Worm (Caenorhabditis elegans) whole organism, young adult: Measurements from ENCODE around the gene F38B7.17.

Source experiments
- F57A8.1 ChIP-seq: fragments of 200-800 bp; sonication (Bioruptor generic); optimal IDR thresholded peaks from 2 replicates; lab custom pipeline; 2018; ENCODE audit warnings: mild to moderate bottlenecking, missing genetic modification characterization, moderate library complexity, missing compliant biosample characterization
- K11D2.4 ChIP-seq: fragments of 200-800 bp; sonication (Bioruptor generic); IDR thresholded peaks from 2 replicates; pipeline ENCODE4 v1.3.6; 2022; ENCODE audit warnings: missing genetic modification reagents, missing genetic modification characterization, missing compliant biosample characterization
- Y56A3A.18 ChIP-seq: fragments of 200-800 bp; sonication (Bioruptor generic); IDR thresholded peaks from 2 replicates; pipeline ENCODE4 v1.3.6; 2022; ENCODE audit warnings: missing genetic modification reagents, missing genetic modification characterization, missing compliant biosample characterization
- chd-7 ChIP-seq: sonication (generic microtip); optimal IDR thresholded peaks from 2 replicates; lab custom pipeline; 2016; ENCODE audit warnings: mild to moderate bottlenecking, missing genetic modification characterization, moderate library complexity, missing compliant biosample characterization
- lin-26 ChIP-seq: fragments of 200-800 bp; sonication (Bioruptor generic); IDR thresholded peaks from 2 replicates; pipeline ENCODE4 v1.3.6; 2022; ENCODE audit warnings: missing genetic modification reagents, missing genetic modification characterization, missing compliant biosample characterization
- nfya-2 ChIP-seq: fragments of 200-800 bp; sonication (Bioruptor generic); IDR thresholded peaks from 2 replicates; pipeline ENCODE4 v1.3.6; 2022; ENCODE audit warnings: missing genetic modification reagents, missing genetic modification characterization, missing compliant biosample characterization
- nhr-80 ChIP-seq: sonication (generic microtip); optimal IDR thresholded peaks from 2 replicates; lab custom pipeline; 2016; ENCODE audit warnings: missing genetic modification characterization, missing compliant biosample characterization
- rcor-1 ChIP-seq: fragments of 200-800 bp; sonication (Bioruptor generic); IDR thresholded peaks from 2 replicates; pipeline ENCODE4 v1.3.6; 2022; ENCODE audit warnings: missing genetic modification reagents, missing genetic modification characterization, missing compliant biosample characterization
- rpc-1 ChIP-seq, 2 experiments: fragments of 150-350 bp in 1 of 2; sonication (generic microtip) in 1 of 2; optimal IDR thresholded peaks; 2 replicates each; lab custom pipeline; 2014 to 2018; ENCODE audit warnings: missing biosample characterization in 1 of 2, missing genetic modification characterization in 1 of 2, missing genetic modification reagents in 1 of 2, missing genotype in 1 of 2
- tlf-1 ChIP-seq: fragments of 200-800 bp; sonication (Bioruptor generic); optimal IDR thresholded peaks from 2 replicates; lab custom pipeline; 2018; ENCODE audit warnings: mild to moderate bottlenecking, missing genetic modification characterization, missing compliant biosample characterization
- unc-130 ChIP-seq: sonication (generic microtip); optimal IDR thresholded peaks from 2 replicates; lab custom pipeline; 2016; ENCODE audit warnings: missing genetic modification reagents, missing genetic modification characterization, missing compliant biosample characterization
- ztf-18 ChIP-seq: sonication (generic microtip); optimal IDR thresholded peaks from 2 replicates; lab custom pipeline; 2016; ENCODE audit warnings: missing genotype, mild to moderate bottlenecking, missing genetic modification characterization, missing compliant biosample characterization

DNA sequence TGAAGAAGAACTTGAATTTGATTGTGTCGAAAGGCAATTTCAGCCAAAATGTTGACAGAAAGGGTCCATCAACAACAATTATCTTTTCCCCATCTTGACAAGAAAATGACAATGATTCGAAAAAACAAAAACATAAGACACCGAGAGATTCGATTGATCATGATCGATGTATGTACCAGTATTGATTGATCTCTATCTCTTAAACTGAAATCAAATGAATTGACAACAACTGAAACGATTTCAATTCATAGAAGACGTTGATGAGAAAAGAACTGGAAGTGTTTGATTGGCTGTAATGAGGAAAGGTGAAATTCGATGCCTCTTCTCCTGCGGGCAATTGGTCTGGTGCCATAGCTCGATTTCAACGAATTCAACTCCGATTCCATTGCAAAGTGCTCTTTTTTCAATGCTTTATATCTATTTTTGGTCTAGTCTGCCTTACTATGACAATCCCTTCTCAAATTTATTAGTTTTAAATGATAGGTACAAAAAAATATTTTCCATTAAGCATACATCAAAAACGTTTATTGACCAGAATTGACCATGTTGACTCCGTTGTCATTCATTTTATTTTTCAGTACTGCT, 15.3 kb downstream of the F38B7.17 start:
- TF ChIP-seq rcor-1 (GFP tag; lab: Robert Waterston, UW) = no peak
- TF ChIP-seq nfya-2 (GFP tag; lab: Robert Waterston, UW) = no peak
- no peak for TF ChIP-seq chd-7 (tag; lab: Kevin White, UChicago)
- TF ChIP-seq Y56A3A.18 (GFP tag; lab: Robert Waterston, UW) = no peak
- TF ChIP-seq ztf-18 (tag; lab: Kevin White, UChicago) = no peak
- 0 out of 2 replicates have a peak, but pooled peaks have one; percentile 49 for TF ChIP-seq K11D2.4
- no peak for TF ChIP-seq tlf-1 (GFP tag; lab: Kevin White, UChicago)
- no peak for TF ChIP-seq rpc-1 (optimal IDR thresholded peaks at IDR 0.05; lab: Kevin White, UChicago)
- TF ChIP-seq rpc-1 (tag; optimal IDR thresholded peaks at IDR 0.05; lab: Kevin White, UChicago) = no peak
- no peak for TF ChIP-seq nhr-80
- no peak for TF ChIP-seq F57A8.1 (GFP tag; lab: Kevin White, UChicago)
- TF ChIP-seq lin-26 = no peak
- TF ChIP-seq unc-130 (GFP tag; lab: Kevin White, UChicago) = no peak
